Worm (Caenorhabditis elegans) whole organism, young adult: Measurements from ENCODE around the gene cest-9.2.

ENCODE experiments used
- F33H1.4 ChIP-seq: fragments of 200-800 bp; sonication (Bioruptor generic); IDR thresholded peaks from 2 replicates; pipeline ENCODE4 v1.3.6; 2022; ENCODE audit warnings: missing genetic modification reagents, missing genetic modification characterization, missing compliant biosample characterization
- dpl-1 ChIP-seq: fragments of 150-350 bp; optimal IDR thresholded peaks from 2 replicates; lab custom pipeline; 2014; ENCODE audit warnings: missing biosample characterization, missing genetic modification reagents, missing genetic modification characterization
- hlh-12 ChIP-seq: sonication (generic microtip); optimal IDR thresholded peaks from 2 replicates; lab custom pipeline; 2016; ENCODE audit warnings: missing genetic modification characterization, missing compliant biosample characterization
- unc-62 ChIP-seq: fragments of 150-350 bp; optimal IDR thresholded peaks from 2 replicates; lab custom pipeline; 2014; ENCODE audit warnings: missing biosample characterization, missing genetic modification reagents, missing genetic modification characterization

DNA sequence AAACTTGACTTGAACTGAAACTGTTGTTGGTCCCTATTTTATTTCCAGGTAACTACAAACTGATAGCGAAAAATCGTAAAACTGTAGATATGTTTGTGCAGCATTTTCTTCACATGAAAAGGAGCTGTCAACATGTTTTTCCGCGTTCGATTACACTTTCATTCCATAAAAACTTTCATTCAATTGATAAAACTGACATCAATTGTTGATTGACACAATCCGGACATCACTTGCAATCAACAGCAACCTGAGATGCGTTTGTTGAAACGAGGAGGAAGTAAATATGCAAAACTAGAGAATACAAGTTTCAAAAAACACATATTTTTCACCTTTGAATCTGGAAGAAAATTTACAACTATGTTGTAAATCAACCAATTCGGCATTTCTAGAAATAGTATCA lies 24.6 kb upstream of the cest-9.2 start:
- no peak for TF ChIP-seq F33H1.4 (GFP tag; lab: Robert Waterston, UW)
- no peak for TF ChIP-seq dpl-1
- TF ChIP-seq hlh-12 (tag; lab: Kevin White, UChicago), result no peak
- peak; percentile 88 for TF ChIP-seq unc-62
